Fruit fly (Drosophila melanogaster) whole organism, embryonic: Measurements from ENCODE around the gene NaPi-III.

Source experiments
- Abd-B ChIP-seq: fragments of 200-800 bp; sonication (Bioruptor generic); optimal IDR thresholded peaks from 2 replicates; lab custom pipeline; 2018; ENCODE audit warnings: missing biosample characterization, mild to moderate bottlenecking, missing genetic modification characterization, moderate library complexity
- Awh ChIP-seq: fragments of 200-800 bp; sonication (Bioruptor generic); IDR thresholded peaks from 2 replicates; pipeline ENCODE4, ENCODE4 v1.3.6; 2022; ENCODE audit warnings: missing biosample characterization, missing genetic modification characterization
- C15 ChIP-seq: fragments of 200-800 bp; sonication (Bioruptor generic); IDR thresholded peaks from 3 replicates; pipeline ENCODE4 v1.3.6; 2022; ENCODE audit warnings: missing biosample characterization, missing genetic modification characterization
- CG10147 ChIP-seq: fragments of 200-800 bp; sonication (Bioruptor generic); optimal IDR thresholded peaks from 2 replicates; lab custom pipeline; 2019; ENCODE audit warnings: missing biosample characterization, mild to moderate bottlenecking, missing genetic modification characterization, moderate library complexity
- CG11695 ChIP-seq: fragments of 200-800 bp; sonication (Bioruptor generic); IDR thresholded peaks from 3 replicates; pipeline ENCODE4 v1.3.6; 2022; ENCODE audit warnings: missing biosample characterization, missing genetic modification characterization
- CG13123 ChIP-seq: fragments of 200-800 bp; sonication (Bioruptor generic); optimal IDR thresholded peaks from 2 replicates; lab custom pipeline; 2016; ENCODE audit warnings: missing biosample characterization, missing genetic modification characterization
- CG13296 ChIP-seq: fragments of 200-800 bp; sonication (Bioruptor generic); optimal IDR thresholded peaks from 3 replicates; lab custom pipeline; 2018; ENCODE audit warnings: missing biosample characterization, mild to moderate bottlenecking, missing genetic modification characterization
- CG14014 ChIP-seq: fragments of 200-800 bp; sonication (Bioruptor generic); IDR thresholded peaks from 2 replicates; pipeline ENCODE4 v1.3.6; 2022; ENCODE audit warnings: missing biosample characterization, missing genetic modification characterization
- CG16815 ChIP-seq: fragments of 200-800 bp; sonication (Bioruptor generic); optimal IDR thresholded peaks from 3 replicates; lab custom pipeline; 2017; ENCODE audit warnings: missing biosample characterization, mild to moderate bottlenecking, missing genetic modification characterization
- CG17361 ChIP-seq: fragments of 200-800 bp; sonication (Bioruptor generic); IDR thresholded peaks from 3 replicates; pipeline ENCODE4 v1.3.6; 2022; ENCODE audit warnings: missing biosample characterization, missing genetic modification characterization
- CG17385 ChIP-seq: fragments of 200-800 bp; sonication (Bioruptor generic); optimal IDR thresholded peaks from 3 replicates; lab custom pipeline; 2018; ENCODE audit warnings: missing biosample characterization, mild to moderate bottlenecking, missing genetic modification characterization
- CG1832 ChIP-seq: fragments of 200-800 bp; sonication (Bioruptor generic); optimal IDR thresholded peaks from 2 replicates; lab custom pipeline; 2017; ENCODE audit warnings: missing biosample characterization, mild to moderate bottlenecking, missing genetic modification characterization, inconsistent platforms
- CG18764 ChIP-seq: fragments of 200-800 bp; sonication (Bioruptor generic); optimal IDR thresholded peaks from 3 replicates; lab custom pipeline; 2016; ENCODE audit warnings: missing biosample characterization, missing genetic modification characterization
- CG2129 ChIP-seq: fragments of 200-800 bp; sonication (Bioruptor generic); IDR thresholded peaks from 2 replicates; pipeline ENCODE4 v1.3.6; 2022; ENCODE audit warnings: missing biosample characterization, missing genetic modification characterization; ENCODE audit not compliant: partially characterized antibody
- CG3163 ChIP-seq: fragments of 200-800 bp; sonication (Bioruptor generic); optimal IDR thresholded peaks from 3 replicates; lab custom pipeline; 2016; ENCODE audit warnings: missing biosample characterization, missing genetic modification characterization
- CG3407 ChIP-seq: fragments of 200-800 bp; sonication (Bioruptor generic); optimal IDR thresholded peaks from 2 replicates; lab custom pipeline; 2018; ENCODE audit warnings: missing biosample characterization, mild to moderate bottlenecking, missing genetic modification characterization
- CG4854 ChIP-seq: fragments of 200-800 bp; sonication (Bioruptor generic); optimal IDR thresholded peaks from 2 replicates; lab custom pipeline; 2016; ENCODE audit warnings: missing biosample characterization, missing genetic modification characterization, inconsistent platforms
- CG6683 ChIP-seq: fragments of 200-800 bp; sonication (Bioruptor generic); optimal IDR thresholded peaks from 2 replicates; lab custom pipeline; 2017; ENCODE audit warnings: missing biosample characterization, mild to moderate bottlenecking, missing genetic modification characterization, missing genetic modification reagents
- CG7987 ChIP-seq: fragments of 200-800 bp; sonication (Bioruptor generic); optimal IDR thresholded peaks from 2 replicates; lab custom pipeline; 2018; ENCODE audit warnings: missing biosample characterization, mild to moderate bottlenecking, missing genetic modification characterization, moderate library complexity
- CG8089 ChIP-seq: fragments of 200-800 bp; sonication (Bioruptor generic); optimal IDR thresholded peaks from 3 replicates; lab custom pipeline; 2016; ENCODE audit warnings: missing biosample characterization, missing genetic modification characterization
- Chrac-16 ChIP-seq: fragments of 200-800 bp; sonication (Bioruptor generic); optimal IDR thresholded peaks from 3 replicates; lab custom pipeline; 2016; ENCODE audit warnings: missing biosample characterization, missing genetic modification characterization
- D19A ChIP-seq: fragments of 200-800 bp; optimal IDR thresholded peaks from 3 replicates; lab custom pipeline; 2019; ENCODE audit warnings: missing biosample characterization, mild to moderate bottlenecking, missing genetic modification characterization, moderate library complexity
- Deaf1 ChIP-seq: fragments of 200-800 bp; optimal IDR thresholded peaks from 3 replicates; lab custom pipeline; 2019; ENCODE audit warnings: missing biosample characterization, mild to moderate bottlenecking, missing genetic modification characterization, moderate library complexity
- Dfd ChIP-seq, 2 experiments: fragments of >200 bp; optimal IDR thresholded peaks; 2 replicates each; lab custom pipeline; 2017; ENCODE audit warnings: missing biosample characterization in 2 of 2, missing genetic modification characterization in 2 of 2
- Dip2 ChIP-seq: fragments of 200-800 bp; sonication (Bioruptor generic); IDR thresholded peaks from 2 replicates; pipeline ENCODE4 v1.3.6; 2022; ENCODE audit warnings: missing biosample characterization, missing genetic modification characterization
- Eip74EF ChIP-seq, 2 experiments: fragments of 200-800 bp in 1 of 2; fragments of >200 bp in 1 of 2; sonication (Bioruptor generic) in 1 of 2; optimal IDR thresholded peaks; 2 replicates each; lab custom pipeline; 2017 to 2019; ENCODE audit warnings: missing biosample characterization in 2 of 2, missing genetic modification characterization in 2 of 2, mild to moderate bottlenecking in 1 of 2, moderate library complexity in 1 of 2
- H2.0 ChIP-seq: fragments of 200-800 bp; sonication (Bioruptor generic); IDR thresholded peaks from 2 replicates; pipeline ENCODE4 v1.3.6; 2022; ENCODE audit warnings: missing biosample characterization, missing genetic modification characterization
- Hr51 ChIP-seq, 2 experiments: fragments of 200-800 bp; sonication (Bioruptor generic); optimal IDR thresholded peaks; 2 replicates in 1 of 2; 3 replicates in 1 of 2; lab custom pipeline; 2016 to 2018; ENCODE audit warnings: missing biosample characterization in 2 of 2, missing genetic modification characterization in 2 of 2, mild to moderate bottlenecking in 1 of 2, moderate library complexity in 1 of 2
- Meics ChIP-seq: fragments of 200-800 bp; sonication (Bioruptor generic); optimal IDR thresholded peaks from 2 replicates; lab custom pipeline; 2017; ENCODE audit warnings: missing biosample characterization, mild to moderate bottlenecking, missing genetic modification characterization
- PHDP ChIP-seq: fragments of 200-800 bp; sonication (Bioruptor generic); optimal IDR thresholded peaks from 3 replicates; lab custom pipeline; 2018; ENCODE audit warnings: missing biosample characterization, mild to moderate bottlenecking, missing genetic modification characterization, moderate library complexity
- YL-1 ChIP-seq: fragments of 200-800 bp; sonication (Bioruptor generic); optimal IDR thresholded peaks from 3 replicates; lab custom pipeline; 2017; ENCODE audit warnings: missing biosample characterization, mild to moderate bottlenecking, missing genetic modification characterization
- ab ChIP-seq: fragments of 200-800 bp; sonication (Bioruptor generic); optimal IDR thresholded peaks from 2 replicates; lab custom pipeline; 2016; ENCODE audit warnings: missing biosample characterization, missing genetic modification characterization
- ase ChIP-seq: fragments of 200-800 bp; sonication (Bioruptor generic); IDR thresholded peaks from 3 replicates; pipeline ENCODE4 v1.3.6; 2022; ENCODE audit warnings: missing biosample characterization, missing genetic modification characterization
- ato ChIP-seq: fragments of 200-800 bp; sonication (Bioruptor generic); IDR thresholded peaks from 2 replicates; pipeline ENCODE4 v1.3.6; 2022; ENCODE audit warnings: missing biosample characterization, missing genetic modification characterization; ENCODE audit not compliant: partially characterized antibody
- btn ChIP-seq: fragments of 200-800 bp; sonication (Bioruptor generic); optimal IDR thresholded peaks from 2 replicates; lab custom pipeline; 2016; ENCODE audit warnings: missing biosample characterization, missing genetic modification characterization
- chn ChIP-seq: fragments of 200-800 bp; sonication (Bioruptor generic); optimal IDR thresholded peaks from 2 replicates; lab custom pipeline; 2016; ENCODE audit warnings: missing biosample characterization, missing genetic modification characterization
- dati ChIP-seq: fragments of 200-800 bp; sonication (Bioruptor generic); IDR thresholded peaks from 2 replicates; pipeline ENCODE4 v1.3.6; 2022; ENCODE audit warnings: missing biosample characterization, missing genetic modification characterization
- emc ChIP-seq: fragments of 200-800 bp; sonication (Bioruptor generic); optimal IDR thresholded peaks from 2 replicates; lab custom pipeline; 2016; ENCODE audit warnings: missing biosample characterization, missing genetic modification characterization
- ftz-f1 ChIP-seq: fragments of 200-800 bp; sonication (Bioruptor generic); optimal IDR thresholded peaks from 2 replicates; lab custom pipeline; 2016; ENCODE audit warnings: missing biosample characterization, missing genetic modification characterization
- her ChIP-seq: fragments of 200-800 bp; sonication (Bioruptor generic); optimal IDR thresholded peaks from 2 replicates; lab custom pipeline; 2016; ENCODE audit warnings: missing biosample characterization, missing genetic modification characterization
- lbe ChIP-seq: fragments of 200-800 bp; sonication (Bioruptor generic); optimal IDR thresholded peaks from 2 replicates; lab custom pipeline; 2016; ENCODE audit warnings: missing biosample characterization, mild to moderate bottlenecking, missing genetic modification characterization
- lilli ChIP-seq: fragments of 200-800 bp; sonication (Bioruptor generic); optimal IDR thresholded peaks from 3 replicates; lab custom pipeline; 2016; ENCODE audit warnings: missing biosample characterization, missing genetic modification characterization
- pita ChIP-seq: fragments of 200-800 bp; sonication (Bioruptor generic); optimal IDR thresholded peaks from 2 replicates; lab custom pipeline; 2017; ENCODE audit warnings: missing biosample characterization, mild to moderate bottlenecking, missing genetic modification characterization
- rib ChIP-seq: fragments of 200-800 bp; sonication (Bioruptor generic); IDR thresholded peaks from 2 replicates; pipeline ENCODE4 v1.3.6; 2022; ENCODE audit warnings: missing biosample characterization, missing genetic modification characterization
- salm ChIP-seq: fragments of 200-800 bp; sonication (Bioruptor generic); optimal IDR thresholded peaks from 2 replicates; lab custom pipeline; 2018; ENCODE audit warnings: missing biosample characterization, mild to moderate bottlenecking, missing genetic modification characterization
- sim ChIP-seq: fragments of 200-800 bp; sonication (Bioruptor generic); IDR thresholded peaks from 2 replicates; pipeline ENCODE4 v1.3.6; 2022; ENCODE audit warnings: missing biosample characterization, missing genetic modification characterization
- sob ChIP-seq: fragments of 200-800 bp; sonication (Bioruptor generic); IDR thresholded peaks from 2 replicates; pipeline ENCODE4 v1.3.6; 2022; ENCODE audit warnings: missing biosample characterization, missing genetic modification characterization
- tna ChIP-seq: fragments of 200-800 bp; sonication (Bioruptor generic); IDR thresholded peaks from 2 replicates; pipeline ENCODE4 v1.3.6; 2022; ENCODE audit warnings: missing biosample characterization, missing genetic modification characterization; ENCODE audit not compliant: partially characterized antibody
- wek ChIP-seq: fragments of 200-800 bp; sonication (Bioruptor generic); optimal IDR thresholded peaks from 3 replicates; lab custom pipeline; 2018; ENCODE audit warnings: missing biosample characterization, mild to moderate bottlenecking, missing genetic modification characterization, moderate library complexity
- zen ChIP-seq: fragments of 200-800 bp; sonication (Bioruptor generic); optimal IDR thresholded peaks from 3 replicates; lab custom pipeline; 2018; ENCODE audit warnings: missing biosample characterization, mild to moderate bottlenecking, missing genetic modification characterization, moderate library complexity

NaPi-III gene

DNA sequence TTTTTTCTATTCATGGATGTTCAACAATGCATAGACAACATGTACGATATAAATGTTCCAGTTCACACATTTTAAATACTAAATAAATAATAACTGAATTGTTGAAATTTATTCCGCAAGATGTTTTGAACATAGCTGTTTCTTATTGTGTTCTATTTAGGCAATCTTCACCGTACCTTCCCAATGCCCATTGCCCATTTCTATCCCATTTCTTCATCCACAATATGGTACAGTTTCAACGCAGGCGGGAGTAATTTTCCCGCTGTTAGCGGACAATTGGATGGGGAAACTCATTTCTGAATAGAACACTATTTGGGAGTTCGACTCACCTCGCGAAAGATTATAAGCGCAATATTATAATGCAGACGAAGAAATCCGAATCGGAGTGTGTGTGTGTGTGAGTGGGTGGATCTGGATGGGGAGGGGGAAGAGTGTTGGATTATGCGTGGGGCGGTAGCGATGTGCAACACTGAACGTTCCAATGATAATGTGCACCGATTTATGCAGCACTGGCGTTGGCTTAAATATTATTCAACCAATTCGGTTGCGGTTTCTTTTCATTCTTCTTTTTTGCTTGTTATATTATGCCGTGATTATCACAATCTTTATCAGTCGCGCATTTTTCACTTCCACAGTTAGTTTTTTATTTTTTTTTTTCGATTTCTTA lies 31.1 kb upstream of the NaPi-III start (continued):
- TF ChIP-seq Eip74EF (GFP tag; optimal IDR thresholded peaks at IDR 0.05; lab: Kevin White, UChicago) (no peak), CG1832 (GFP tag; lab: Kevin White, UChicago) (no peak), salm (tag; lab: Kevin White, UChicago) (no peak), CG4854 (peak; percentile 14), Hr51 (GFP tag; optimal IDR thresholded peaks at IDR 0.05; lab: Kevin White, UChicago) (peak in 1 of 2 experiments; percentile 66), zen (tag; lab: Kevin White, UChicago) (no peak), Dip2 (GFP tag; lab: Robert Waterston, UW) (no peak), sim (no peak), PHDP (tag; lab: Kevin White, UChicago) (no peak), CG18764 (peak; percentile 52), ato (GFP tag; lab: Robert Waterston, UW) (0 out of 2 replicates have a peak, but pooled peaks have one; percentile 25), CG3407 (GFP tag; lab: Kevin White, UChicago) (peak; percentile 32), emc (GFP tag; lab: Kevin White, UChicago) (no peak), H2.0 (GFP tag; lab: Robert Waterston, UW) (peak; percentile 19; the same call in 1 of the 2 replicates), Deaf1 (tag; lab: Kevin White, UChicago) (peak; percentile 60), CG13123 (GFP tag; lab: Kevin White, UChicago) (peak; percentile 17), btn (peak; percentile 45), CG17385 (GFP tag; lab: Kevin White, UChicago) (peak; percentile 55), lbe (peak; percentile 48), CG16815 (GFP tag; lab: Kevin White, UChicago) (peak; percentile 37), CG7987 (no peak), C15 (no peak), CG6683 (no peak), CG3163 (GFP tag; lab: Kevin White, UChicago) (peak; percentile 43), CG10147 (GFP tag; lab: Kevin White, UChicago) (no peak), wek (GFP tag; lab: Kevin White, UChicago) (no peak), sob (peak; percentile 78), rib (GFP tag; lab: Robert Waterston, UW) (no peak), pita (GFP tag; lab: Kevin White, UChicago) (no peak), Abd-B (GFP tag; lab: Kevin White, UChicago) (peak; percentile 28), CG17361 (GFP tag; lab: Robert Waterston, UW) (no peak), ftz-f1 (GFP tag; lab: Kevin White, UChicago) (peak; percentile 75), chn (GFP tag; lab: Kevin White, UChicago) (peak; percentile 88), lilli (GFP tag; lab: Kevin White, UChicago) (peak; percentile 30), her (GFP tag; lab: Kevin White, UChicago) (peak; percentile 61), Awh (GFP tag; lab: Robert Waterston, UW) (no peak), ab (GFP tag; lab: Kevin White, UChicago) (no peak), Dfd (GFP tag; optimal IDR thresholded peaks at IDR 0.05; lab: Kevin White, UChicago) (no peak), CG8089 (GFP tag; lab: Kevin White, UChicago) (peak; percentile 34), tna (GFP tag; lab: Robert Waterston, UW) (no peak), CG14014 (GFP tag; lab: Robert Waterston, UW) (0 out of 2 replicates have a peak, but pooled peaks have one; percentile 8), CG13296 (no peak), ase (GFP tag; lab: Robert Waterston, UW) (no peak), D19A (no peak), dati (GFP tag; lab: Robert Waterston, UW) (no peak), YL-1 (peak; percentile 25), Meics (peak; percentile 41), CG2129 (GFP tag; lab: Robert Waterston, UW) (no peak), Chrac-16 (GFP tag; lab: Kevin White, UChicago) (peak; percentile 30), CG11695 (GFP tag; lab: Robert Waterston, UW) (0 out of 3 replicates have a peak, but pooled peaks have one; percentile 15)
